Worm (Caenorhabditis elegans) whole organism, dauer: ENCODE data around the gene lmp-1.

Experiments used
- unc-62 ChIP-seq: sonication (generic microtip); optimal IDR thresholded peaks from 2 replicates; lab custom pipeline; 2017; ENCODE audit warnings: missing biosample characterization, missing genetic modification reagents, missing genetic modification characterization

lmp-1 gene

ce11 chrX:6384537-6384936 lies 7.1 kb upstream of the lmp-1 start:
- TF ChIP-seq unc-62 (GFP tag; lab: Kevin White, UChicago) = no peak

- no peak for TF ChIP-seq unc-62 (GFP tag; lab: Kevin White, UChicago)
These were observed 5.4 kb upstream of the lmp-1 start for ce11 chrX:6382930-6383329.

ce11 chrX:6378363-6378762 lies 879 bp upstream of the lmp-1 start:
- TF ChIP-seq unc-62 (GFP tag; lab: Kevin White, UChicago) = no peak

ce11 chrX:6374451-6374850 lies 3.0 kb downstream of the lmp-1 start, which contains the start of gene C03B1.1:
Gene C03B1.1 (plus strand): TSS chrX:6374751.
- TF ChIP-seq unc-62 (GFP tag; lab: Kevin White, UChicago) = no peak

- no peak for TF ChIP-seq unc-62 (GFP tag; lab: Kevin White, UChicago)
These were observed 4.1 kb downstream of the lmp-1 start, which contains the start of gene C03B1.17 for ce11 chrX:6373348-6373747. Gene C03B1.17 (plus strand): TSS chrX:6373648.

- no peak for TF ChIP-seq unc-62 (GFP tag; lab: Kevin White, UChicago)
These were observed 6.0 kb downstream of the lmp-1 start for ce11 chrX:6371192-6372116.

ce11 chrX:6369717-6370116 lies 7.8 kb downstream of the lmp-1 start, which contains the start of gene C03B1.2:
Gene C03B1.2 (plus strand): TSS chrX:6370017.
- TF ChIP-seq unc-62 (GFP tag; lab: Kevin White, UChicago) = no peak

- TF ChIP-seq unc-62 (GFP tag; lab: Kevin White, UChicago) = no peak
These were observed 11.8 kb downstream of the lmp-1 start, which contains the start of gene C03B1.3 for ce11 chrX:6365715-6366114. Gene C03B1.3 (plus strand): TSS chrX:6366015.

- no peak for TF ChIP-seq unc-62 (GFP tag; lab: Kevin White, UChicago)
These were observed 13.3 kb downstream of the lmp-1 start, which contains the start of gene C03B1.4 for ce11 chrX:6364196-6364595. Gene C03B1.4 (plus strand): TSS chrX:6364496.

- TF ChIP-seq unc-62 (GFP tag; lab: Kevin White, UChicago) = no peak
These were observed 16.8 kb downstream of the lmp-1 start, which contains the start of gene C03B1.14 for ce11 chrX:6360658-6361057. Gene C03B1.14 (minus strand): TSS chrX:6360758.

- TF ChIP-seq unc-62 (GFP tag; lab: Kevin White, UChicago) = no peak
These were observed 17.4 kb downstream of the lmp-1 start for ce11 chrX:6360077-6360476.

- TF ChIP-seq unc-62 (GFP tag; lab: Kevin White, UChicago) = no peak
These were observed 19.7 kb downstream of the lmp-1 start, which contains the start of gene C03B1.10 for ce11 chrX:6357772-6358171. Gene C03B1.10 (minus strand): TSS chrX:6357872.

- TF ChIP-seq unc-62 (GFP tag; lab: Kevin White, UChicago) = no peak
These were observed 22.4 kb downstream of the lmp-1 start, which contains the start of gene C03B1.5 for ce11 chrX:6355030-6355635. Gene C03B1.5 (plus strand): TSS chrX:6355585.

- TF ChIP-seq unc-62 (GFP tag; lab: Kevin White, UChicago) = no peak
These were observed 23.7 kb downstream of the lmp-1 start for ce11 chrX:6353763-6354162.

ce11 chrX:6350016-6350415 lies 27.5 kb downstream of the lmp-1 start, which contains the start of gene C03B1.6:
Gene C03B1.6 (plus strand): TSS chrX:6350316.
- no peak for TF ChIP-seq unc-62 (GFP tag; lab: Kevin White, UChicago)

ce11 chrX:6347013-6347412 lies 30.5 kb downstream of the lmp-1 start, which contains the start of gene C03B1.9:
Gene C03B1.9 (minus strand): TSS chrX:6347113.
- TF ChIP-seq unc-62 (GFP tag; lab: Kevin White, UChicago) = no peak
